Fruit fly (Drosophila melanogaster): ENCODE results near the gene Cad86C.

Gene Cad86C

dm6 chr3R:10868427-10868962 is 41.6 kb downstream of the Cad86C start, which contains the start of the genes SelR and Tsp86D (continued):
- no peak for TF ChIP-seq CG14441 (GFP tag; IDR thresholded peaks at IDR 0.05)
- TF ChIP-seq CG2199 (GFP tag; IDR thresholded peaks at IDR 0.05): no peak
- TF ChIP-seq CG14667 (GFP tag; IDR thresholded peaks at IDR 0.05): no peak
- TF ChIP-seq CG11695 (GFP tag; IDR thresholded peaks at IDR 0.05): 0 out of 3 replicates have a peak, but pooled peaks have one; percentile 26
- no peak for TF ChIP-seq Spps (tag; optimal IDR thresholded peaks at IDR 0.05)
- no peak for TF ChIP-seq Taf1 (GFP tag; IDR thresholded peaks at IDR 0.05)
- no peak for TF ChIP-seq cas (GFP tag; IDR thresholded peaks at IDR 0.05)
- TF ChIP-seq PHDP (tag; optimal IDR thresholded peaks at IDR 0.05): peak; percentile 65
- TF ChIP-seq pfk (GFP tag; optimal IDR thresholded peaks at IDR 0.05): peak; percentile 44
- no peak for TF ChIP-seq CG6813 (GFP tag; optimal IDR thresholded peaks at IDR 0.05)
- TF ChIP-seq CG12071 (GFP tag; optimal IDR thresholded peaks at IDR 0.05): peak; percentile 47
- TF ChIP-seq Rx (GFP tag; IDR thresholded peaks at IDR 0.05): no peak; the same call in 1 of the 2 replicates
- TF ChIP-seq CG34224 (GFP tag; IDR thresholded peaks at IDR 0.05; ENCODE audit: partially characterized antibody): peak; percentile 73; the same call in 2 of the 3 replicates
- no peak for TF ChIP-seq CG8944 (GFP tag; optimal IDR thresholded peaks at IDR 0.05)
- no peak for TF ChIP-seq fd96Cb (tag; optimal IDR thresholded peaks at IDR 0.05)
- peak; percentile 97 for TF ChIP-seq pzg (GFP tag; optimal IDR thresholded peaks at IDR 0.05)
- peak; percentile 75 for TF ChIP-seq BEAF-32 (GFP tag; optimal IDR thresholded peaks at IDR 0.05)
- no peak for TF ChIP-seq fu2 (GFP tag; optimal IDR thresholded peaks at IDR 0.05)
- 0 out of 2 replicates have a peak, but pooled peaks have one; percentile 17 for TF ChIP-seq ttk (GFP tag; IDR thresholded peaks at IDR 0.05)
- peak; percentile 71 for TF ChIP-seq HmgZ (tag; optimal IDR thresholded peaks at IDR 0.05)
- TF ChIP-seq CG18599 (GFP tag; optimal IDR thresholded peaks at IDR 0.05): peak; percentile 18
- no peak for TF ChIP-seq Dfd (GFP tag; optimal IDR thresholded peaks at IDR 0.05)
- peak; percentile 39 for TF ChIP-seq CG7839 (tag; optimal IDR thresholded peaks at IDR 0.05)
- TF ChIP-seq CG7745 (tag; optimal IDR thresholded peaks at IDR 0.05): no peak
- no peak for TF ChIP-seq ems (GFP tag; optimal IDR thresholded peaks at IDR 0.05)
- peak; percentile 7; the same call in 1 of the 2 replicates for TF ChIP-seq E2f2 (GFP tag; IDR thresholded peaks at IDR 0.05)
- no peak for TF ChIP-seq NK7.1 (GFP tag; optimal IDR thresholded peaks at IDR 0.05)
- TF ChIP-seq Xrp1 (GFP tag; IDR thresholded peaks at IDR 0.05): no peak
- TF ChIP-seq Rfx (GFP tag; IDR thresholded peaks at IDR 0.05): peak; percentile 49; the same call in 1 of the 2 replicates
- no peak for TF ChIP-seq toy (GFP tag; IDR thresholded peaks at IDR 0.05)
- TF ChIP-seq esg (GFP tag; conservative IDR thresholded peaks at IDR 0.05): no peak
- TF ChIP-seq ATbp (GFP tag; optimal IDR thresholded peaks at IDR 0.05): no peak
- peak; percentile 76 for TF ChIP-seq Opbp (GFP tag; IDR thresholded peaks at IDR 0.05; ENCODE audit: partially characterized antibody)
- peak; percentile 5 for TF ChIP-seq CG31365 (tag; optimal IDR thresholded peaks at IDR 0.05)
- no peak for TF ChIP-seq CG15696 (tag; optimal IDR thresholded peaks at IDR 0.05)
- no peak for TF ChIP-seq luna (GFP tag; optimal IDR thresholded peaks at IDR 0.05)
- TF ChIP-seq CG11696 (GFP tag; IDR thresholded peaks at IDR 0.05): 0 out of 2 replicates have a peak, but pooled peaks have one; percentile 29
- TF ChIP-seq CG12236 (GFP tag; optimal IDR thresholded peaks at IDR 0.05): no peak
- peak; percentile 48; the same call in 1 of the 3 replicates for TF ChIP-seq HLH4C (GFP tag; IDR thresholded peaks at IDR 0.05; ENCODE audit: partially characterized antibody)
- TF ChIP-seq Gug (GFP tag; IDR thresholded peaks at IDR 0.05): no peak
- peak; percentile 58 for TF ChIP-seq CG17186 (GFP tag; optimal IDR thresholded peaks at IDR 0.05)
- TF ChIP-seq Fer3 (tag; optimal IDR thresholded peaks at IDR 0.05): peak; percentile 36
- no peak for TF ChIP-seq tgo (GFP tag; IDR thresholded peaks at IDR 0.05)
- TF ChIP-seq sug (tag; optimal IDR thresholded peaks at IDR 0.05): peak; percentile 95
- TF ChIP-seq org-1 (GFP tag; optimal IDR thresholded peaks at IDR 0.05): no peak
- no peak for TF ChIP-seq tin (GFP tag; optimal IDR thresholded peaks at IDR 0.05)
- TF ChIP-seq h (optimal IDR thresholded peaks at IDR 0.05): no peak
- no peak for TF ChIP-seq Six4 (GFP tag; optimal IDR thresholded peaks at IDR 0.05)
- TF ChIP-seq amos (GFP tag; IDR thresholded peaks at IDR 0.05; ENCODE audit: partially characterized antibody): peak; percentile 73; the same call in 1 of the 2 replicates
- TF ChIP-seq ato (GFP tag; IDR thresholded peaks at IDR 0.05; ENCODE audit: partially characterized antibody): 0 out of 2 replicates have a peak, but pooled peaks have one; percentile 12
